Worm (Caenorhabditis elegans): ENCODE results near the gene ZK1037.6.

The ZK1037.6 gene

DNA sequence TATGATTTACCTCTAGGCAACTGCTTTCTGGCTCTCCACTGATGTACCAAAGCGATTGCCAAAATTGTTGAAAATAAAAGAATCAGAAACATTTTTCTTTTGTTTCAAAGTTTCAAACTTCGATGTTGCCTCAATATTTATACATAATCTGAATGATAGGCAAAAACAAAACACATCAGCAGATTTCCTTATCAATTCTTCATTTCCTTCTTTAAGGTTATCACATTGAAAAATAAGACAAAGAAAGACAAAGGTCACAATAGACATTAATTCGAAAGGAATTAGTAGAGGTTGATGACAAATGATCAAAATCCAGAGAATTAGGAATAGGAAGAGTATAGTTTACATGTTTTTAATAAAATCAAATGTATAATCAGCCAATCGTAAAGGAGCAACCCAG, 36.6 kb downstream of the ZK1037.6 start, which contains the start of gene cyp-34A2:
TSS of gene cyp-34A2 (minus strand) at position 101 of the 400 bp plus-strand sequence.
- TF ChIP-seq tab-1 (GFP tag; IDR thresholded peaks at IDR 0.05) (no peak), ztf-29 (GFP tag; IDR thresholded peaks at IDR 0.05) (no peak), klf-2 (GFP tag; conservative IDR thresholded peaks at IDR 0.05) (no peak), med-1 (GFP tag; optimal IDR thresholded peaks at IDR 0.05; ENCODE audit: insufficient read depth) (no peak), ref-1 (GFP tag; conservative IDR thresholded peaks at IDR 0.05) (no peak), flt-1 (GFP tag; IDR thresholded peaks at IDR 0.05) (no peak), T22C8.4 (GFP tag; IDR thresholded peaks at IDR 0.05) (no peak), ztf-23 (GFP tag; IDR thresholded peaks at IDR 0.05) (no peak), cog-1 (tag; optimal IDR thresholded peaks at IDR 0.05) (no peak)

DNA sequence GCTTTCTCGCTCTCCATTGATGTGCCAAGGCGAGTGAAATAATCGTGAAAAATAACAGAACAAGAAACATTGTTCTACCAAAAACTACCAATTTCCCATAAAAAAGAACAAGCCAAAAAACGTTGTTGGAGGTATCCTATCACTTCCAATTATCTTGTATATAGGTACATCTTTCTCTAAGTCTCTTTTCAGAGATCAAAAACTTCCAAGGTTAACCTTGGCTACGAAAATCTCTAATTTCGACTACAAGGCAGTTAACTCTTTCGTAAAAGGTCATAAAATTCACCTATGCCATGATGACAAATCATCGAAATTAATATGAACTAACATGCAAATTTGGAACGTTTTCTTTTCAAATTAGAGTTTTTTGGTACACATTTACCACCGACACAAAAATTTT, 39.7 kb downstream of the ZK1037.6 start, which contains the start of gene cyp-34A1:
TSS of gene cyp-34A1 (minus strand) at position 101 of the 400 bp plus-strand sequence.
- no peak for TF ChIP-seq cog-1 (tag; optimal IDR thresholded peaks at IDR 0.05)
- TF ChIP-seq flt-1 (GFP tag; IDR thresholded peaks at IDR 0.05) = no peak
- no peak for TF ChIP-seq ref-1 (GFP tag; conservative IDR thresholded peaks at IDR 0.05)
- no peak for TF ChIP-seq med-1 (GFP tag; optimal IDR thresholded peaks at IDR 0.05; ENCODE audit: insufficient read depth)
- no peak for TF ChIP-seq T22C8.4 (GFP tag; IDR thresholded peaks at IDR 0.05)

DNA sequence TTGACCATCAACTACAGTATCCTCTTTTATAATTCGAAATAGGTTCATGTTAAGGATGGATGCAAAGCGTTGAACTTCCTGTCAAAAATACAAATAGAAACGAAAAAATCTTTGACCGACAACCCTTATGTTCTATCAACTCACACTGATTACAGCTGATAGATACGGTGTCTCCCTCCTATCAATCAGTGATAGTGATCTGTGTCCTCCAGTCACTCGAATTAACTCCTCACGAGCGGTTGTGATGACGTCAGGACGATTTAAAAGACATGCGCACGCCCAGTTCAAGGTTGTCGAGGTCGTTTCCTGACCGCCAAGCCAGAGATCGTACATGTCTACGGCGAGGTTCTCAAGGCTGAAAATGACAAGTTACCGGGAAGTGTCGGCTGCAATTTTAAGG, 41.6 kb downstream of the ZK1037.6 start:
- TF ChIP-seq T22C8.4 (GFP tag; IDR thresholded peaks at IDR 0.05) (no peak), med-1 (GFP tag; optimal IDR thresholded peaks at IDR 0.05; ENCODE audit: insufficient read depth) (no peak), ztf-29 (GFP tag; IDR thresholded peaks at IDR 0.05) (no peak), ref-1 (GFP tag; conservative IDR thresholded peaks at IDR 0.05) (no peak), flt-1 (GFP tag; IDR thresholded peaks at IDR 0.05) (no peak)

DNA sequence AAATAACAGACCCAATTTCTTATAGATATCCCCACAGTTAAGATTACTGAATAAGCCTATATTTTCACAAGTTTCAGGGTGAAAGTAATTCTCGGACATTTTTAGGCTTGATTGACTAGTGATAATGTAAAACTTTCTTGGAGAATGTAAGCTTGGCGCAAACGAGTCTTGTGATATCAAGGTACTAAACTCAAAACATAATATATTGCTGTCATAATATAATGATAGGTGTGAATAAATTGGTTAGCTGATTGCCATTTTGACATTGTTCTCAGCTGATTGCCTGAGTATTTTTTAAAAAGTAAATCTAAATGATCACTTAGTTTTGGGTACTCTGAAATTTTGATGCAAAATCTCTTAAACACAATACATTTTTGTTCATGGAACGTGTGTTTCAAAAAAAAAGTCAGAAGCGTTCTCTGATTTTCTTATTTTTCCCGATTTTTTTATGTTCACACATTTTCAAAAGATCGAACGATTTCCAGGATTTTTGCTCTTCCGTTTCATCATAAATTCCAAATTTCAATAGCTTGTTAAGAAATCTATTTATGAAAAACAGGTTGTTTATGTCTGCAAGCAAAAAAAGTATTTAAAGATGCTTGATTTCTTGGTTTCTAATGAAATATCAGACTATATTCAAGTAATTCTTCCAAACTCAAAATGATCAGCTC, 46.2 kb downstream of the ZK1037.6 start, which contains the start of the genes srw-19 and srx-51:
TSS of gene srw-19 (minus strand) at position 101 of the 671 bp plus-strand sequence.
TSS of gene srx-51 (plus strand) at position 621 of the 671 bp plus-strand sequence.
- TF ChIP-seq ztf-29 (GFP tag; IDR thresholded peaks at IDR 0.05) (no peak), med-1 (GFP tag; optimal IDR thresholded peaks at IDR 0.05; ENCODE audit: insufficient read depth) (no peak), tab-1 (GFP tag; IDR thresholded peaks at IDR 0.05) (no peak)

DNA sequence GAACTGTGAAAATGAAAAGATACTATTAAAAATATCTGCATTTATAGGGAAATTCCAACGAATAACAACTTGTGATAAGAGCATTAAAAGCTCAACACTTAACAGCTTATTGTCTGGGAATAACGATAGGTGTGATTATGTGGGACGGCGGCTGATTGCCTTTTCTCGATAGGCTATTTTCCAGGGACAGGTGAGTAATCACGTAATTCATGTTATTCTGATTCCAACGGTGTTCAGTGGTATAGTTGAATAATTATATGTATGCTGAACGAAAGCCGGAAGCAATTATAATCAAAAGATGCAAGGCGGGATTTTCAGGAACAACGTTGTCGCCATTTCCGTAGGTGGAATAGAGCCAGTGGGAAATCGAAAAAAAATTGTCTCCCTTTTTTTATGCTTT, 50.7 kb downstream of the ZK1037.6 start, which contains the start of gene srw-17:
TSS of gene srw-17 (minus strand) at position 101 of the 400 bp plus-strand sequence.
- TF ChIP-seq ztf-23 (GFP tag; IDR thresholded peaks at IDR 0.05) (no peak), cog-1 (tag; optimal IDR thresholded peaks at IDR 0.05) (no peak), ztf-29 (GFP tag; IDR thresholded peaks at IDR 0.05) (no peak), tab-1 (GFP tag; IDR thresholded peaks at IDR 0.05) (no peak), ref-1 (GFP tag; conservative IDR thresholded peaks at IDR 0.05) (no peak), flt-1 (GFP tag; IDR thresholded peaks at IDR 0.05) (no peak)
